Worm (Caenorhabditis elegans) whole organism, late embryonic: Measurements from ENCODE around the gene ZK938.1.

Experiments used
- ceh-19 ChIP-seq: fragments of 200-800 bp; sonication (Bioruptor generic); optimal IDR thresholded peaks from 2 replicates; lab custom pipeline; 2018; ENCODE audit warnings: mild to moderate bottlenecking, missing genetic modification characterization, missing compliant biosample characterization
- ceh-2 ChIP-seq: sonication (generic microtip); optimal IDR thresholded peaks from 2 replicates; lab custom pipeline; 2016; ENCODE audit warnings: missing genotype, missing genetic modification characterization, missing compliant biosample characterization
- eyg-1 ChIP-seq: sonication (generic microtip); optimal IDR thresholded peaks from 2 replicates; lab custom pipeline; 2016; ENCODE audit warnings: missing genotype, missing genetic modification characterization, missing compliant biosample characterization
- pat-9 ChIP-seq: fragments of 200-800 bp; sonication (Bioruptor generic); optimal IDR thresholded peaks from 2 replicates; lab custom pipeline; 2018; ENCODE audit warnings: mild to moderate bottlenecking, missing genetic modification characterization, moderate library complexity, missing compliant biosample characterization
- pha-2 ChIP-seq: sonication (generic microtip); optimal IDR thresholded peaks from 2 replicates; lab custom pipeline; 2017; ENCODE audit warnings: mild to moderate bottlenecking, missing genetic modification characterization, missing compliant biosample characterization

DNA sequence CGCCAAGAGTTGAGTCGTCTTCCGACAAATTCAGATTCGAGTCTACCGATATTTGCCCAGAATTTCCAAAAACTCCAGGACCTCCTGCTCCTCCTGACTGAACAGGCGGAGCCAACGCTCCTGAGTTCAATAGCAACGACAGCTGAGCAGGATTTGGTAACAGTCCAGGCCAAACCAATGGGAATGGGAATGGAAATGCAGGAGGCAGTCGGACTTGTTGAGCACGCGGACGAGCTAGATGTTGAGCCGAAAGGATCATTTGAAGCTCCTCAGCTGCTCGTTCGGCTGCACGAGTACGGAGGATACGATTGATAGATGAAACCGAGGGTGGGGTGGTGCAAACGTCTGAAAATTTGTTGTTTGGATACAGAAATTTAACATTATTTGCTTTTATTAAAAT, 2.3 kb upstream of the ZK938.1 start:
- TF ChIP-seq ceh-19 (GFP tag; lab: Kevin White, UChicago) (no peak), pat-9 (tag; lab: Kevin White, UChicago) (no peak), eyg-1 (no peak), ceh-2 (no peak), pha-2 (tag; lab: Kevin White, UChicago) (no peak)
